Worm (Caenorhabditis elegans) whole organism, mixed stage, embryonic: ENCODE results near the gene nrsn-1.

Source experiments
- M03D4.4 ChIP-seq: sonication (generic microtip); optimal IDR thresholded peaks from 2 replicates; lab custom pipeline; 2017; ENCODE audit warnings: mild to moderate bottlenecking, missing genetic modification characterization, missing compliant biosample characterization
- bed-3 ChIP-seq: fragments of 200-800 bp; sonication (Bioruptor generic); optimal IDR thresholded peaks from 3 replicates; lab custom pipeline; 2018; ENCODE audit warnings: mild to moderate bottlenecking, missing genetic modification characterization, moderate library complexity, missing compliant biosample characterization
- blmp-1 ChIP-seq: fragments of 150-350 bp; optimal IDR thresholded peaks from 2 replicates; lab custom pipeline; 2014; ENCODE audit warnings: missing biosample characterization, missing genetic modification characterization
- ceh-39 ChIP-seq: fragments of 150-350 bp; optimal IDR thresholded peaks from 2 replicates; lab custom pipeline; 2014; ENCODE audit warnings: missing biosample characterization, missing genetic modification characterization
- ceh-43 ChIP-seq: fragments of 200-800 bp; sonication (Bioruptor generic); optimal IDR thresholded peaks from 2 replicates; lab custom pipeline; 2018; ENCODE audit warnings: mild to moderate bottlenecking, missing genetic modification characterization, moderate library complexity, missing compliant biosample characterization
- ceh-83 ChIP-seq: fragments of 200-800 bp; sonication (Bioruptor generic); optimal IDR thresholded peaks from 2 replicates; lab custom pipeline; 2018; ENCODE audit warnings: mild to moderate bottlenecking, missing genetic modification characterization, missing compliant biosample characterization
- ces-1 ChIP-seq: fragments of 150-350 bp; optimal IDR thresholded peaks from 2 replicates; lab custom pipeline; 2014; ENCODE audit warnings: missing biosample characterization, missing genetic modification reagents, missing genetic modification characterization
- cnd-1 ChIP-seq: fragments of 200-800 bp; sonication (Bioruptor generic); optimal IDR thresholded peaks from 2 replicates; lab custom pipeline; 2018; ENCODE audit warnings: mild to moderate bottlenecking, missing genetic modification characterization, missing compliant biosample characterization
- drap-1 ChIP-seq: fragments of 200-800 bp; sonication (Bioruptor generic); optimal IDR thresholded peaks from 3 replicates; lab custom pipeline; 2018; ENCODE audit warnings: mild to moderate bottlenecking, missing genetic modification characterization, missing compliant biosample characterization
- elt-1 ChIP-seq: sonication (generic microtip); optimal IDR thresholded peaks from 2 replicates; lab custom pipeline; 2017; ENCODE audit warnings: missing genetic modification characterization, mild to moderate bottlenecking, missing compliant biosample characterization, antibody characterized with exemption, moderate library complexity, borderline replicate concordance; ENCODE audit not compliant: insufficient read depth
- elt-3 ChIP-seq: fragments of 150-350 bp; optimal IDR thresholded peaks from 2 replicates; lab custom pipeline; 2014; ENCODE audit warnings: missing biosample characterization, missing genetic modification characterization
- flh-1 ChIP-seq: fragments of 200-800 bp; sonication (Bioruptor generic); optimal IDR thresholded peaks from 2 replicates; lab custom pipeline; 2018; ENCODE audit warnings: mild to moderate bottlenecking, missing genetic modification characterization, moderate library complexity, missing compliant biosample characterization
- ham-2 ChIP-seq: fragments of 200-800 bp; sonication (Bioruptor generic); optimal IDR thresholded peaks from 2 replicates; lab custom pipeline; 2018; ENCODE audit warnings: mild to moderate bottlenecking, missing genetic modification characterization, missing compliant biosample characterization
- hlh-1 ChIP-seq: fragments of 150-350 bp; optimal IDR thresholded peaks from 2 replicates; lab custom pipeline; 2014; ENCODE audit warnings: missing biosample characterization, missing genetic modification reagents, missing genetic modification characterization
- lin-13 ChIP-seq: fragments of 150-350 bp; optimal IDR thresholded peaks from 2 replicates; lab custom pipeline; 2014; ENCODE audit warnings: missing biosample characterization, missing genetic modification characterization
- lsy-2 ChIP-seq: fragments of 150-350 bp; optimal IDR thresholded peaks from 2 replicates; lab custom pipeline; 2014; ENCODE audit warnings: missing biosample characterization, missing genetic modification characterization
- mab-5 ChIP-seq: fragments of 150-350 bp; optimal IDR thresholded peaks from 2 replicates; lab custom pipeline; 2014; ENCODE audit warnings: missing biosample characterization, missing genetic modification characterization
- mep-1 ChIP-seq: fragments of 150-350 bp; optimal IDR thresholded peaks from 2 replicates; lab custom pipeline; 2017; ENCODE audit warnings: missing biosample characterization, missing genetic modification reagents, missing genetic modification characterization, inconsistent platforms
- mls-2 ChIP-seq: sonication (generic microtip); optimal IDR thresholded peaks from 2 replicates; lab custom pipeline; 2016; ENCODE audit warnings: mild to moderate bottlenecking, missing genetic modification characterization, moderate library complexity, missing compliant biosample characterization
- nhr-12 ChIP-seq: fragments of 150-350 bp; optimal IDR thresholded peaks from 2 replicates; lab custom pipeline; 2014; ENCODE audit warnings: missing biosample characterization, missing genetic modification characterization
- nhr-237 ChIP-seq: fragments of 150-350 bp; optimal IDR thresholded peaks from 2 replicates; lab custom pipeline; 2014; ENCODE audit warnings: missing biosample characterization, missing genetic modification characterization
- snpc-4 ChIP-seq: fragments of 150-350 bp; optimal IDR thresholded peaks from 2 replicates; lab custom pipeline; 2014; ENCODE audit warnings: missing biosample characterization, missing genetic modification characterization
- sptf-1 ChIP-seq: sonication (generic microtip); optimal IDR thresholded peaks from 2 replicates; lab custom pipeline; 2017; ENCODE audit warnings: mild to moderate bottlenecking, missing genetic modification characterization, moderate library complexity, missing compliant biosample characterization
- tbx-8 ChIP-seq: fragments of 200-800 bp; sonication (Bioruptor generic); optimal IDR thresholded peaks from 2 replicates; lab custom pipeline; 2018; ENCODE audit warnings: mild to moderate bottlenecking, missing genetic modification characterization, moderate library complexity, missing compliant biosample characterization
- unc-120 ChIP-seq: sonication (generic microtip); optimal IDR thresholded peaks from 2 replicates; lab custom pipeline; 2017; ENCODE audit warnings: missing genetic modification characterization, missing compliant biosample characterization; ENCODE audit not compliant: poor library complexity, severe bottlenecking
- unc-39 ChIP-seq: fragments of 150-350 bp; optimal IDR thresholded peaks from 2 replicates; lab custom pipeline; 2014; ENCODE audit warnings: missing biosample characterization, missing genetic modification characterization
- unc-62 ChIP-seq: fragments of 150-350 bp; optimal IDR thresholded peaks from 2 replicates; lab custom pipeline; 2014; ENCODE audit warnings: missing biosample characterization, missing genetic modification reagents, missing genetic modification characterization
- ztf-11 ChIP-seq: fragments of 150-350 bp; optimal IDR thresholded peaks from 2 replicates; lab custom pipeline; 2014; ENCODE audit warnings: missing biosample characterization, missing genetic modification characterization

nrsn-1 gene

DNA sequence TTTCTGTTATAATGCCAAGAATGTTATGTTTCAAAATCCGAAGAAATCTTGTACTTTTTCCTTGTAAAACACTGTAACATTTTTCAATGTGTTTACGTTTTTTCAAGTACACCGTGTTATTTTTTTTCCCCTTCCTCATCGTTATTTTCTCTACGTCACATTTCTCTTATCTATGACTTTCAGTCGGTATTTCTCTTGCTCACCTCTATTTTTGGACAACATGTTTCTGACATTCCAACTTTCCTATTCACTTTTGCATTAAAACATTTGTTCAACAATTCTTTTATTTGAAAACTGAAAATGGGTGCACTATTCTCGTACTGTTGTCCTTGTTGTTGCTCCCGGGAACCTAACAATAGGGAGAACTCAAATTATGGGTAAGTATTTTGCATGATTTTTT lies 42.7 kb downstream of the nrsn-1 start, which contains the start of gene pals-33:
pals-33 (plus strand) TSS at position 301 of the 400 bp plus-strand sequence.
- TF ChIP-seq mls-2 (tag; lab: Kevin White, UChicago) (no peak), ham-2 (GFP tag; lab: Kevin White, UChicago) (no peak), cnd-1 (no peak), nhr-237 (no peak), ceh-83 (GFP tag; lab: Kevin White, UChicago) (no peak), elt-3 (tag; lab: Kevin White, UChicago) (no peak), unc-39 (tag; lab: Kevin White, UChicago) (no peak), nhr-12 (tag; lab: Kevin White, UChicago) (no peak), hlh-1 (tag; lab: Kevin White, UChicago) (no peak), tbx-8 (GFP tag; lab: Kevin White, UChicago) (no peak), ces-1 (no peak), bed-3 (GFP tag; lab: Kevin White, UChicago) (no peak), unc-62 (no peak), snpc-4 (tag; lab: Kevin White, UChicago) (no peak)

DNA sequence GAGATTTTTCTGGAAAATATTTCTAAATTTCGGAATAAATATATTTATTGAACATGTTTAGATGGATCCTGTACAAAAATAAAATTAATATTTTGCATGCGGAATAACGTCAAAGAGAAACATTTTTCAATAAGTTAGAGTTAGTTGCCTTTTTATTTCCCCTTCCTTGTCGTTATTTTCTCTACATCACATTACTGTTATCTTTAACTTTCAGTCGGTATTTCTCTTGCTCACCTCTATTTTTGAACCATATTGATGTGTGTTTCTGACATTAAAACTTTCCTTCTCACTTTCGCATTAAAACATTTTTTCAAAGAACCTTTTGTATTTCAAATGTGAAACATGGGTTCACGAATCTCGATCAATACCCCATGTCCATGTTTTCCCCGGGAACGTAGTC lies 45.3 kb downstream of the nrsn-1 start, which contains the start of gene Y39H10B.3:
Y39H10B.3 (plus strand) TSS at position 301 of the 400 bp plus-strand sequence.
- no peak for TF ChIP-seq unc-39 (tag; lab: Kevin White, UChicago)
- no peak for TF ChIP-seq blmp-1 (tag; lab: Kevin White, UChicago)
- TF ChIP-seq ham-2 (GFP tag; lab: Kevin White, UChicago) = no peak
- TF ChIP-seq mls-2 (tag; lab: Kevin White, UChicago) = no peak
- no peak for TF ChIP-seq ces-1
- no peak for TF ChIP-seq ceh-39 (tag; lab: Kevin White, UChicago)
- no peak for TF ChIP-seq mab-5 (tag; lab: Kevin White, UChicago)
- no peak for TF ChIP-seq unc-120
- no peak for TF ChIP-seq bed-3 (GFP tag; lab: Kevin White, UChicago)
- TF ChIP-seq ztf-11 (tag; lab: Kevin White, UChicago) = no peak

DNA sequence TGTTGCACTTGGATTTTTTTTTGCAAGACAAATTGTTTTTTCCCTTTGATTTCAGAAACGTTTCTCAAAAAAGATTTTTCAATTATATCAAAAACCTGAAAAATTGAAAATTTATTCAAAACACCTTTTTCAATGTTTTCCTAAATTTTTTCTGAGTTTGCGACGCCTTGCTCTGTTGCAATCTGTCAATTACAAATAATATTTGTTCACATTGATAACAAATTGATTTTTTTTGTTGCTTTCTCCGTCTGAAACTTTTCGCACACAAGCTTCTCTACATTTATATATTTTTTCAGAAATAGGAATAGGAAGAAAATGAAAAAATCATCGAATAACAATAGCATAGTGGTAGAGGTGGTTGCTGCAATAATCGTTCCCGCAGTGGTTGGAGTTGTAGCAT lies 47.3 kb downstream of the nrsn-1 start, which contains the start of gene Y39H10B.2:
Y39H10B.2 (plus strand) TSS at position 301 of the 400 bp plus-strand sequence.
- TF ChIP-seq mls-2 (tag; lab: Kevin White, UChicago) (no peak), mab-5 (tag; lab: Kevin White, UChicago) (no peak), bed-3 (GFP tag; lab: Kevin White, UChicago) (no peak)

DNA sequence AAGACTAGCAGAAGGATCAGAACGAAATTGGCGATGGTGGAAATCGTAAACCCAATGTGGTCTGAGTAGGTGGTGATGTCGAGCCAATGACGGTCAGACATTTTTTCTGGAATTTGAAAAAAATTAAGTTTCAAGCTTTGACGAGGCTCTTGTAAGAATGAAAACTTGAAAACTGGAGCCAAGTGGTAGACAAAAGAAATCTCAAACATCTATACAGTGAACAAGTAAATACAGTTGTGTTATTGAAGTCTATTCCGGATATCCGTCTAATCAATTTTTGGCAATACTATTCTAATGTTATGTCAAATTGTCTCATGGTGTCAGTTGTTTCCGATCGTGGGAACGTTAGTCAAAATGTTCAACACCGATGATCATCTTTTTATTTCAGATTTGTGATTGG lies 48.9 kb downstream of the nrsn-1 start, which contains the start of gene str-113:
str-113 (minus strand) TSS at position 101 of the 400 bp plus-strand sequence.
- TF ChIP-seq ceh-39 (tag; lab: Kevin White, UChicago) (no peak), elt-1 (tag; lab: Kevin White, UChicago) (no peak), flh-1 (no peak), M03D4.4 (tag; lab: Kevin White, UChicago) (no peak), mep-1 (tag; lab: Kevin White, UChicago) (no peak), nhr-237 (no peak), sptf-1 (tag; lab: Kevin White, UChicago) (no peak), unc-120 (no peak), lsy-2 (tag; lab: Kevin White, UChicago) (no peak), ceh-43 (no peak), mls-2 (tag; lab: Kevin White, UChicago) (no peak), bed-3 (GFP tag; lab: Kevin White, UChicago) (no peak), lin-13 (tag; lab: Kevin White, UChicago) (no peak), elt-3 (tag; lab: Kevin White, UChicago) (no peak), mab-5 (tag; lab: Kevin White, UChicago) (no peak), blmp-1 (tag; lab: Kevin White, UChicago) (no peak), drap-1 (GFP tag; lab: Kevin White, UChicago) (no peak), cnd-1 (no peak), ces-1 (no peak), snpc-4 (tag; lab: Kevin White, UChicago) (no peak)
